Fruit fly (Drosophila melanogaster) whole organism, larva: Measurements from ENCODE around the gene prd1.

Experiments
- noc ChIP-seq: fragments of 200-800 bp; sonication (Bioruptor generic); optimal IDR thresholded peaks from 3 replicates; lab custom pipeline; 2019; ENCODE audit warnings: missing biosample characterization, mild to moderate bottlenecking, missing genetic modification characterization, moderate library complexity

prd1 gene

DNA sequence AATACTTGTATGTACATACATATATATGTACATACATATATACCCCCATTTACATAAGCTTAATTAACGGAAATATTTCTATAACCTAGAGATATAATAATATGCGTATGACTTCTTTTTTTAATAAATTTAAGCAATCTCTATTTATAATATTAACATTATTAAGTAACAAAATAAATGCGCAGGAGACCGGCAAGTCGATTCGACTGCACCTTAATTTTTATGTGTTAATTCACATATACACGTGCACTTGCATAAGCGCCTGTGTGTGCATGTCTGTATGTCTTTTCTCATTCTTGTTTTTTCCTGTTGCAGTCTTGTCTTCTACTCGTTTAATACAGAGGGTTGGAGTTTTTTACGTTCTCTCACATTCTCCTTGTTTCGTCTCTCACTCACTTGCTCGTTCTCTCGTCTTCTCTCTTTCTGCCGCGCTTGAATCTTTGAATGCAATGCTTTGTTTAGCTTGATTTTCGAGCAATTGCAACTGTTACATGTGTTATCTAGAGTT, 6.6 kb downstream of the prd1 start:
- TF ChIP-seq noc (tag; lab: Kevin White, UChicago): no peak

DNA sequence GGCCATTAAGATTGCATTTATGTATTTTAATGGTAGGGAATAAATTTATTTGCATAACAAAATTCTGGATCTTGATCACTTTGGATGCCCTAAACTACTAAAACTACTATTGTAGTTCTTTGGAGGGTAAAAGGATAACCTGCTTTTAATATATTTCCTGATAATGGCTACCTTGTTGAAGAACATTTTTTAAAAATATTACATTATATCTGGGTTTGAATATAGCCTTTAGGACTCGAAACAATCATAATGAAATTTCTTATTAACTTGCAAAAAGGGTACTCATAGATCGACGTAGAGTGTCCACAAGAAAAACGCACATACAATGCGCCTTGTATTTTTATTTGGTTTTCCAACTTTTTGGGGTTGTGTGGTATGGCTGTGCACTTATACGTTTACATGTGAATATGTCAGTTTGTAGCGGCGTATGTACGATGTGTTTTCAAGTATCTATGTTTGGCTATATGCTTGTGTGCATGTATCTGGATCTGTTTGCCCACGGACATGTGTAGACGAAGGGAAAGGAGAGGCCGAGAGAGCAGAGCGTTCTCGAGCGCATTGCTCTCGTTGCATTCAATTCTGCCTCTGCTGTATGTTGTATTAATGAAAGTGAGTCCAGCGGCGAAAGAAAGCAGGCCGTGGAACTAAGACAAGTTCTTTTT, 7.3 kb downstream of the prd1 start:
- TF ChIP-seq noc (tag; lab: Kevin White, UChicago): no peak

DNA sequence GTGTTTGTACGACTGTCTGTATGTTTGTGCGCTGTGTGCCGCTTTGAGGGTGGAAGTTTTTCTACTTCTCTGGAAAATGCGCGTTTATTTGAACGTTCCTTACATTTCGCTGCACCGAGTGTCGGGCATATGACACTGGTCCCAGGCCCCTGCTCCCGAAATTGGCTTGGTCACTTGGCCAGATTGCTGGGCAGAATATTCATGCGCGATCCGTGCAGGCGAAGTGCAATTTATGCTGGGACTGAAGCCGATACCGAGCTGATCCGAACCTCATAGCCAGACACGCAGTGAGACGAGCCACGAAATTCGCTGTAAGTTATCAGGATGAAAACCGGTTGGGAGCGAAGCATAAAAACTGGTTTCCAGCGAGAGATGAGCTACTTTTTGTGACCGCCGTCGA, 7.9 kb downstream of the prd1 start:
- no peak for TF ChIP-seq noc (tag; lab: Kevin White, UChicago)

DNA sequence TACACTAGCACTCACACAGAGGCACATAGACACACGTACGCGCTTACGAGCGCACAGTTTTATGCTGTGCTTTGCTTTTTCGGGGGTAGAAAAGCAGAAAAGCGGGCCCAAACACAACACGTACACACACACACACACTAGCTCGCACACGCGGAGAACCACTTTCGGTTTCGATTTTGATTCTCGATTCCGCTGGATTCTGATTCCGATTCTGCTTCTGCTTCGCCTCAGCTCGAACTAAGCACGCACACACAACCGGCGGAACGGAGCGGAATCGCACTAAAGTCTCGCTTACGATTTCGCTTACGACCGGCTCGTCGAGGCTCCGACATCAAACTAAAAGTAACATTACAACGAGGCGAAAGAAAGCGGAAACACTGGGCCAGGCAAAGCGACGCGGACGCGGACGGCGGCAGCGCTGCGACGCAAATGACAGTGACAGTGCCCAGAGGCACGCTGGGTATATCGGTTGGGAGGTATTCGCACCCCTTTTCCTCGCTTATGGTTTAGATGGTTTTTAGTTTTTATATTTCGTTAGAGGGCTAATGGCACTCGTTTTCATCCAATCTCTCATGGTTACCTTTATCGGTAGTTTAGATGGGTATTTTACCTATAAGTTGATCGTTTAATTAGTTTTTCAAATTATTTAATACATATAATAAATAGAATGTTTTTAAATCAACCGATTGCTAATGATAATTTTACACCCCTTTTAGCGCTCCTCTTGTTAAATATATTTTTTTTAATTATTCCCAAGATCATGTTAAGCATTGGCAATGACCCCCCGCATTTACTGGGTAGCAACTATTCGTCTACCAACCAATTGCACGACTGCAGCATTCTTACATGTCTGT, 8.6 kb downstream of the prd1 start:
- TF ChIP-seq noc (tag; lab: Kevin White, UChicago): no peak

DNA sequence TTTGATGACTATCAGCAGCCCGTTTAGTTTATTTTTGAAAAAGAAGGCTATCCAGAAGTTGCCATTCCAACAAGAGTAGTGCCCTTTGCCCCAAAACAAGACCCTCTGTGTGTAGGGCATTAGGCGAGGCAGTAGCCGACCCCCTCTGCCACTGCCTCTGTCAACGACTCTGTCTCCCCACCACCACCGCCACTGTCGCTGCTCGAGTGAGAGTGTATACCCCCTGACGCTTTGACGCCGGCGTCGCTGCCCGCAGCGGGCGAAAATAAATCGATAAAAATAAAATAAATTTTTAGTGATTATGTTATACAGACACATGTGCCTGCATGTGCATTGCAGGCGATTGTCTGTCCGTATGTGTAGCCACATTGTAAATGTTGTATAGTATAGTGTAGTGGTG, 9.8 kb downstream of the prd1 start:
- TF ChIP-seq noc (tag; lab: Kevin White, UChicago): no peak

DNA sequence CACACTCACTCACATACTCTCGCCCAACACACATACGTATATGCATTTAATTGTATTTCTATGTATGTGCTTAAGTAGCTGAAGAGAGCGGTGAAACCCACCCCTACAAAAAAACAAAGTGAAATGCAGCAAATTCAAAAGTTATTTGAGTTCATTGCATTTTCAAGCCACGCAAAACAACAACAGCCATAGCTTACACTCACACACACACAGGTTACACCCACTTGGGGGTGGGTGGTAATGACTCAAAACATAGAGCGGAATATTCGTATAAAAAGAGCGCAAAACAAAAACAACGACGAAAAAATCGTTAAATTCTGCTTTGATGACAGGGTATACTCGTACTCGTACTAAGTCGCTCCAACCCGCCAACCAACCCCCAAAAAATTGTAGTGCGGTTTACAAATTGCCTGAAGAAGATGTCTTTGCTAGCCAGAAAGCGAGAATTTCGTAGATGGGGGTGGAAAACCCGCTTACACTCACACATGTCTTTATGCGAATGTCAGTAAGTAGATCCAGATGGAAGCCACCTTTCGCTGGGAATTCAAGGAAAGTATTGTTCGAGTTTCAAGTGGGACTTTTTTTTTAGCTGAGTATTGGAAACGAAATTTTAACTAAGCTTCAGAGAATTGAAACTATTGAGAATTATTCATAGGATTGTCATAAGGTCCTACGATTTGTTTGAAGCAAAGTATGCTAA, 10.6 kb downstream of the prd1 start:
- TF ChIP-seq noc (tag; lab: Kevin White, UChicago): no peak

DNA sequence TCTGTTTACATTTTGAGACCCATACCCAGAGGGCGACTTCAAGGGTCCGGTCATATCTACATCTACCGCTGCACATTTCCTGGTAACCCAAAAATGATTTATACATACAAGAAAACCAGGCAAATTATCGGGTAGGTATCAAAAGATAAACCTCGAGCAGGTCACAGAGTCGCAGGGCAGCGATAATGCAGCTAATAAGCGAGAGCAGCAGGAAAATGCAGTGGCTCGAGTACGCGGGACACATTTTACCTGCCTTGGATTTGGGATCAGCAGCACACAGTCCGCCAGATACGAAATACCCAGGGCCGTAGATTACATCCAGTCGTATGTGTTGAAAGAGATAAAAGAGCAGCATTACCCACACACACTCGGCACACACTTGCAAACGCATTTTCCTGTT, 11.6 kb downstream of the prd1 start:
- TF ChIP-seq noc (tag; lab: Kevin White, UChicago): no peak

DNA sequence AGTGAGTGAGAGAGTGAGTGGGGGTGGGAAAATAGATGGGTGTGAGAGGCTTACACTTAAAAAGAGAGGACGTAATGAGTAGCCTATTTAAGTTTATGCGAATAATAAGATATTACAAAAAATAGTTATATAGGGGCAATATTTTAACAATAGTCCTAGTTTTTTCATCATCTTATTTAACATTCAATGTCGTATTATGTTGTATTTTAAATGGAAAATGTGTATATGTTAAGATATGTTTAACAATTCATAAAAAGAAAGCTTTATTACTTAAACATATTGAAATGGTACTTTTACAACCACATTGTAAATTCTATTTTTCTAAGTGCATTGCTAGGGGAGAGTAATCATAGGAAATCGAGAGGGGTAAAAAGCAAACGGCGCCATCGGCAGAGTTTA, 12.8 kb downstream of the prd1 start:
- peak; percentile 7 for TF ChIP-seq noc (tag; lab: Kevin White, UChicago)

DNA sequence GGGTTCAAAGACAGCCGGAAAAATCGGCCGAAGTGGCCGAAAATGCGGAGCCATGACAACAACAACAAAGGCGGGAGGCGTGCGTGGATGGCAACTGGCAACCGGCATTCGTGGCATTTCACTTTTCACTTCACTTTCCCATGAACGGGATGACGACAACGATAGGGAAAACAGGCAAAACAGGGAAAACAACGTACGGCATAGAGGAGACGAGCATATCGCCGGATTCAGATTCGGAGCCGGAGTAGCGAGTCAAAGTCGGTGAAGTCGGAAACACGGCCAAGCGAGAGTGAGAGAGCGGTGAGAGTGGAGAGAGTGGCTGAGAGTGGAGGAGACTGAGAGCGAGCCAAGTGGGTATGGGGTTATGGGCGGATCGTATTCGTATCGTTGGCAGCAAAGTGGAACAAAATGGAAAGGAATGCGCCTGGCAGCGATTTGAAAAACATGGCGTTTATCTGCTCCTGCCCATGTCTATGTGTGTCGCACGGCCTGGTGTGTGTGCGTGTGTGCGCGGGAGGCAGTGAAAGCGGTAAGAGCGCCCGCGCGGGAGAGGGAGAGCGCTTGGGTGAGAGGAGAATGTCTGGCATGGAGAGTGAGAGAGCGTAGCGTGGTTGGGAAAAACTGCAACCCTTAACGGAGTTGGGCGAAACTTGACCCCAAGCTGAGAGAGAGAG, 13.4 kb downstream of the prd1 start:
- no peak for TF ChIP-seq noc (tag; lab: Kevin White, UChicago)

DNA sequence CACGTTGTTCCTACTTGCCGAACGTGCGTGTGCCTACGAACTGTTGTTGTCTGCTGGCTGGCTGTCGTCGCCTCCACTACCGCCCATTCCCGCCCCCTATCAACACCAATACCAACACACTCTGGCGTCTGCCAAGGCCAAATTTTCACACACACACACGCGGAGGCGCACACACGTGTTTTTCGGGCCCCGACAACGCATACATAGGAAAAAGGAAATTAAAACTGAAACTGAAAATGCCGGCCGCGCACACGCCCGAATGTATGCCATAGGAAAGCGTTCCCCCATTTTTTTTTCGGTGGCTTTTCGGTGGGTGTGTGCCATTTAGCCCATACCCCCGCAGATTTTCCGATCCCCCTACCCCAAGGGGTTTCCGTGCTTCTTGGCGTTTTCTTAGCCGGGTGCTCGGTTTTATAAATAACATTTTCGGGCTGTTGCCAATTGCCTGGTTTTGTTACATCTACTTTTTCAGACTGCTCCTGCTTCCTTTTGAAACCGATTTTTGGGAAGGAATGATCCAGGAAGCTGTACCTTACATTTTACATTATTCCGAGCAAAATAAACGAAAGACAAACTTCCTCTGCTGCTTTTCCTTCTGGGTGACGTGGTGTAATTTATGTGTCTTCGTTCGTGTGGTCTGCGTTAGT, 14.5 kb downstream of the prd1 start:
- TF ChIP-seq noc (tag; lab: Kevin White, UChicago): no peak

DNA sequence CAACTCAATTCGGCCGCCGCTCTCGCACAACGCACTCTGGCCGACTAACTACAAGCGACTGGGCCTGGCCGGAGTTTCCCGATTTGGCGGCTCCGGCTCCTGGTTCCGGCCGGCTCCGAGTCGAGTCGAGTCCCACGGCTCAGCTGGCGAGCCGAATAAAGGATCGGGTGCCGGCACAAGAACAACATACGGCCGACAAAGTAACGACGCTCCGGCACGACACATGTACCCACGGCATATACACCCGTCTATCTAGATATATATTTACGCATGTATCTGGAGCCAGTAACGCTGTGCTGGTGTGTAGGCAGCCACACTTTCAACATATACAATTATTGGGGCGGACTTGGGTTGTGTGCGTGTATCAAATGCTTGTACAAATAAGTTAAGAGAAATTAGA, 15.3 kb downstream of the prd1 start:
- TF ChIP-seq noc (tag; lab: Kevin White, UChicago): no peak

DNA sequence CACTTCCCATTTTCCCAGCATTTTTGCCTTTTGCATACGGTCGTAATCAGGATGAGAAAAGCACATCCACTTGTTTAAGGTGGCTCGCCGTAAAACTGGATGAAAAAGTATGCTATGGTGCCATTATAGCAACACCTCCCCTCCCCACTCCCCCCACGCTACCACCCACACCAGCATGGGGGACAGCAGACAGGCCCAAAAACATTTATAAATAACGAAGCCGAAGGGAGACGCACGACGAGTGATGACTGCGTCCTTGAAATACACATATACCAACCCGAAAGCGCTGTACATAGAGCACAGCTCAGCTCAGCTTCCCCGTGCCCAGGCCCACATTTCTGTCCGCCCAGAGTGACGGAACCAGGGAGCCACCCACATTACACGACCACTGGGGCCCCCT, 16.1 kb downstream of the prd1 start:
- TF ChIP-seq noc (tag; lab: Kevin White, UChicago): no peak

DNA sequence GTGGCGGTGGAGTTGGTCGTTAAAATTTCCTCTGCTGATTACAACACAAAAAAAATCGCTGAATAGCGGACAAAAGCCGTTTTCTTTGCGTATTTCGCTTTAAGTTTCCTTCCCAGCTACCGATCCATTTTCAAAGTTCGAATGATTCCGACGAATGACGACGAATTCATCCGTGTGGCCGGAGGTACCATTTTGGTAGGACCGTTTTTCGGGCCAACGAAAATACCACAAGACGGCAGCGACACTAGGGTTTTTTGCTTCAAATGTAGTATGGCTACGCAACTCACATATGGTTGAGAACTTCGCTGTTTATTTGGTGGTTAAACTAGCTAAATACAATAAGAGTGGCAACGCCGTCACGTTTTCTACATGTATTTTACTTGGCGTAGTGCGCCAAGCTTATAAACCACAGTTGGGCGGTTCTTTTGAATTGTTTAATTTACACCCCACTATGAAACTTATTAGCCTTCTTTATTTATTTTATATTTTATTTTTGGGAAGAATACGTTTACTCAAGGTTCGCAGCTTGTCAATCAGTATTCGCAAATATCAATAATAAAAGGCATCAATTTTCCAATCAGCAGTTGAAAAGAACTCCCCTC, 22.4 kb downstream of the prd1 start, which contains the start of gene Lk6:
Gene Lk6 (minus strand): TSS at position 179 of the 602 bp plus-strand sequence.
- TF ChIP-seq noc (tag; lab: Kevin White, UChicago): peak; percentile 73

DNA sequence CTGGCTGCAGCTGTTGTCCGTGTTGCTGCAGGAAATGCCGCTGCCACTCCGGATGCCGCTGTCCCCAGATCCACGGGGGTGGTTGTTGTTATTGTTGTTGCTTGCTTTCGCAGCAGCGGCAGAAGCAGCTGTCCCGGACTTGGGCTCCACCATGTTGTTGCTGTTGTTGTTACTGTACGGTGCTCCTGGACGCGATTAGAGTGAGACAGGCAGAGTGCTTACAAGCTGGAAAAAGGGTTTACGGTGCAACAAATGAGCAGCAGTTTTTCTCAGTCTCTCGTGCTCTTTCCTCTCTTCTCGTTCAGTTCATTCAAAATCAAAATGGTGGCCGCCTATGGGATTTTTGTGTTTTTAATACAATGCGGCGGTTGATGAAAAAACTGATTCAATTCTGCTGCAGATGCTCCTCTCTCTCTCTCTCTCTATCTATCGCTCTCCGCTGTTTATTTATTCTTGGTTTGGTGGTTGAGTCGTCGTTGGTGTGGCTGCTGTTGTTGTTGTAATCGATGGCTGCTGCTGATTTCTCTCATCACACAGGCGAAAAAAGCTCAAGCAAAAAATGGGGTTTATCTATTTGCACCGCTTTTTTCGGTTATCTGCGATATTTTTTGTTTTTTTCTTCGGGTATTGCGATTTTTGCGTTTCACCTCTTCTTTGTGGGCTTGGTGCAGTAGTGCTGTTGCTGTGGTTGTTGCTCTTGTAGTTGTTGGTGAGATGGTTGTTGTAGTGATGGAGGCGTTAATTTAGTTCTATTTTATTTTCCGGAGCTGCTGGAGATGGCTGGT, 23.1 kb downstream of the prd1 start:
- no peak for TF ChIP-seq noc (tag; lab: Kevin White, UChicago)
